Worm (Caenorhabditis elegans) whole organism, late embryonic: ENCODE results near the gene M04C3.5.

Source experiments
- C08G9.2 ChIP-seq: sonication (generic microtip); optimal IDR thresholded peaks from 2 replicates; lab custom pipeline; 2016; ENCODE audit warnings: mild to moderate bottlenecking, missing genetic modification characterization, moderate library complexity, missing compliant biosample characterization
- C38D4.7 ChIP-seq: fragments of 200-800 bp; sonication (Bioruptor generic); optimal IDR thresholded peaks from 2 replicates; lab custom pipeline; 2018; ENCODE audit warnings: mild to moderate bottlenecking, missing genetic modification characterization, moderate library complexity, missing compliant biosample characterization
- F13H6.1 ChIP-seq: sonication (generic microtip); optimal IDR thresholded peaks from 2 replicates; lab custom pipeline; 2016; ENCODE audit warnings: missing genetic modification characterization, missing compliant biosample characterization
- K02D7.2 ChIP-seq: sonication (generic microtip); optimal IDR thresholded peaks from 2 replicates; lab custom pipeline; 2017; ENCODE audit warnings: mild to moderate bottlenecking, missing genetic modification characterization, missing compliant biosample characterization
- K09A11.1 ChIP-seq: sonication (generic microtip); optimal IDR thresholded peaks from 2 replicates; lab custom pipeline; 2017; ENCODE audit warnings: antibody characterized with exemption, mild to moderate bottlenecking, missing genetic modification characterization, missing compliant biosample characterization; ENCODE audit not compliant: insufficient read depth
- T23F11.4 ChIP-seq: fragments of 200-800 bp; sonication (Bioruptor generic); optimal IDR thresholded peaks from 2 replicates; lab custom pipeline; 2018; ENCODE audit warnings: mild to moderate bottlenecking, missing genetic modification characterization, missing compliant biosample characterization
- Y22D7AL.16 ChIP-seq: sonication (generic microtip); optimal IDR thresholded peaks from 2 replicates; lab custom pipeline; 2016; ENCODE audit warnings: missing genetic modification characterization, missing compliant biosample characterization
- ahr-1 ChIP-seq: sonication (generic microtip); optimal IDR thresholded peaks from 2 replicates; lab custom pipeline; 2016; ENCODE audit warnings: missing genetic modification characterization, missing compliant biosample characterization
- ama-1 ChIP-seq: fragments of 150-350 bp; optimal IDR thresholded peaks from 2 replicates; lab custom pipeline; 2014
- ceh-18 ChIP-seq: sonication (generic microtip); optimal IDR thresholded peaks from 2 replicates; lab custom pipeline; 2016; ENCODE audit warnings: missing genetic modification characterization, missing compliant biosample characterization
- ceh-2 ChIP-seq: sonication (generic microtip); optimal IDR thresholded peaks from 2 replicates; lab custom pipeline; 2016; ENCODE audit warnings: missing genotype, missing genetic modification characterization, missing compliant biosample characterization
- ceh-24 ChIP-seq: sonication (generic microtip); optimal IDR thresholded peaks from 2 replicates; lab custom pipeline; 2016; ENCODE audit warnings: mild to moderate bottlenecking, missing genetic modification characterization, missing compliant biosample characterization
- ceh-31 ChIP-seq: sonication (generic microtip); optimal IDR thresholded peaks from 2 replicates; lab custom pipeline; 2016; ENCODE audit warnings: missing genetic modification characterization, missing compliant biosample characterization
- ceh-6 ChIP-seq: fragments of 200-800 bp; sonication (Bioruptor generic); optimal IDR thresholded peaks from 2 replicates; lab custom pipeline; 2018; ENCODE audit warnings: mild to moderate bottlenecking, missing genetic modification characterization, missing compliant biosample characterization
- che-1 ChIP-seq: sonication (generic microtip); optimal IDR thresholded peaks from 2 replicates; lab custom pipeline; 2016; ENCODE audit warnings: mild to moderate bottlenecking, missing genetic modification characterization, missing compliant biosample characterization
- dve-1 ChIP-seq: sonication (generic microtip); optimal IDR thresholded peaks from 2 replicates; lab custom pipeline; 2017; ENCODE audit warnings: antibody characterized with exemption, mild to moderate bottlenecking, missing genetic modification characterization, missing compliant biosample characterization
- elt-2 ChIP-seq: sonication (generic microtip); optimal IDR thresholded peaks from 2 replicates; lab custom pipeline; 2016; ENCODE audit warnings: missing genetic modification reagents, missing genetic modification characterization, missing compliant biosample characterization
- eyg-1 ChIP-seq: sonication (generic microtip); optimal IDR thresholded peaks from 2 replicates; lab custom pipeline; 2016; ENCODE audit warnings: missing genotype, missing genetic modification characterization, missing compliant biosample characterization
- fax-1 ChIP-seq: sonication (generic microtip); optimal IDR thresholded peaks from 2 replicates; lab custom pipeline; 2016; ENCODE audit warnings: missing genotype, missing genetic modification characterization, missing compliant biosample characterization
- fkh-6 ChIP-seq: sonication (generic microtip); optimal IDR thresholded peaks from 2 replicates; lab custom pipeline; 2016; ENCODE audit warnings: missing genetic modification characterization, missing compliant biosample characterization
- gmeb-2 ChIP-seq: sonication (generic microtip); optimal IDR thresholded peaks from 2 replicates; lab custom pipeline; 2016; ENCODE audit warnings: missing genetic modification characterization, inconsistent platforms, missing compliant biosample characterization
- hlh-15 ChIP-seq: sonication (generic microtip); optimal IDR thresholded peaks from 2 replicates; lab custom pipeline; 2016; ENCODE audit warnings: missing genetic modification characterization, missing compliant biosample characterization
- hlh-30 ChIP-seq: sonication (generic microtip); optimal IDR thresholded peaks from 2 replicates; lab custom pipeline; 2017; ENCODE audit warnings: antibody characterized with exemption, missing genetic modification characterization, missing compliant biosample characterization; ENCODE audit not compliant: insufficient read depth
- hlh-8 ChIP-seq: sonication (generic microtip); optimal IDR thresholded peaks from 2 replicates; lab custom pipeline; 2016; ENCODE audit warnings: missing genotype, missing genetic modification characterization, missing compliant biosample characterization
- lin-11 ChIP-seq: fragments of 200-800 bp; sonication (Bioruptor generic); optimal IDR thresholded peaks from 2 replicates; lab custom pipeline; 2018; ENCODE audit warnings: mild to moderate bottlenecking, missing genetic modification characterization, missing compliant biosample characterization
- madf-2 ChIP-seq: sonication (generic microtip); optimal IDR thresholded peaks from 2 replicates; lab custom pipeline; 2017; ENCODE audit warnings: missing genetic modification characterization, missing compliant biosample characterization
- nfya-1 ChIP-seq: sonication (generic microtip); optimal IDR thresholded peaks from 2 replicates; lab custom pipeline; 2017; ENCODE audit warnings: missing genetic modification characterization, mild to moderate bottlenecking, missing compliant biosample characterization, antibody characterized with exemption, moderate library complexity
- nhr-11 ChIP-seq: fragments of 150-350 bp; optimal IDR thresholded peaks from 2 replicates; lab custom pipeline; 2014; ENCODE audit warnings: missing biosample characterization, missing genetic modification characterization
- npax-4 ChIP-seq: sonication (generic microtip); optimal IDR thresholded peaks from 2 replicates; lab custom pipeline; 2016; ENCODE audit warnings: missing genetic modification characterization, missing compliant biosample characterization
- odd-2 ChIP-seq: sonication (generic microtip); optimal IDR thresholded peaks from 2 replicates; lab custom pipeline; 2017; ENCODE audit warnings: antibody characterized with exemption, mild to moderate bottlenecking, missing genetic modification characterization, missing compliant biosample characterization
- pag-3 ChIP-seq: sonication (generic microtip); optimal IDR thresholded peaks from 2 replicates; lab custom pipeline; 2016; ENCODE audit warnings: missing compliant biosample characterization, missing genetic modification characterization, borderline replicate concordance
- pat-9 ChIP-seq: fragments of 200-800 bp; sonication (Bioruptor generic); optimal IDR thresholded peaks from 2 replicates; lab custom pipeline; 2018; ENCODE audit warnings: mild to moderate bottlenecking, missing genetic modification characterization, moderate library complexity, missing compliant biosample characterization
- pha-2 ChIP-seq: sonication (generic microtip); optimal IDR thresholded peaks from 2 replicates; lab custom pipeline; 2017; ENCODE audit warnings: mild to moderate bottlenecking, missing genetic modification characterization, missing compliant biosample characterization
- pros-1 ChIP-seq: fragments of 150-350 bp; optimal IDR thresholded peaks from 2 replicates; lab custom pipeline; 2014; ENCODE audit warnings: missing biosample characterization, missing genetic modification reagents, missing genetic modification characterization
- ref-2 ChIP-seq: sonication (generic microtip); optimal IDR thresholded peaks from 2 replicates; lab custom pipeline; 2016; ENCODE audit warnings: missing genetic modification characterization, missing compliant biosample characterization
- rnt-1 ChIP-seq: sonication (generic microtip); optimal IDR thresholded peaks from 2 replicates; lab custom pipeline; 2016; ENCODE audit warnings: missing genetic modification characterization, missing compliant biosample characterization
- sox-4 ChIP-seq: sonication (generic microtip); optimal IDR thresholded peaks from 2 replicates; lab custom pipeline; 2017; ENCODE audit warnings: mild to moderate bottlenecking, missing genetic modification characterization, inconsistent platforms, missing compliant biosample characterization
- syd-9 ChIP-seq: sonication (generic microtip); optimal IDR thresholded peaks from 2 replicates; lab custom pipeline; 2016; ENCODE audit warnings: mild to moderate bottlenecking, missing genetic modification characterization, moderate library complexity, missing compliant biosample characterization
- tbx-7 ChIP-seq: sonication (generic microtip); optimal IDR thresholded peaks from 2 replicates; lab custom pipeline; 2016; ENCODE audit warnings: missing genotype, missing genetic modification characterization, missing compliant biosample characterization
- ttx-3 ChIP-seq: sonication (generic microtip); optimal IDR thresholded peaks from 2 replicates; lab custom pipeline; 2016; ENCODE audit warnings: missing genetic modification reagents, missing genetic modification characterization, missing compliant biosample characterization
- unc-3 ChIP-seq, 2 experiments: fragments of 200-800 bp in 1 of 2; sonication (Bioruptor generic) in 1 of 2; sonication (generic microtip) in 1 of 2; conservative IDR thresholded peaks in 1 of 2; optimal IDR thresholded peaks in 1 of 2; 2 replicates each; pipeline versions ENCODE4 v1.3.6 to Lab custom; 2016 to 2022; ENCODE audit warnings: missing compliant biosample characterization in 2 of 2, missing genetic modification characterization in 2 of 2, missing genetic modification reagents in 1 of 2
- unc-86 ChIP-seq: sonication (generic microtip); optimal IDR thresholded peaks from 2 replicates; lab custom pipeline; 2016; ENCODE audit warnings: missing genetic modification characterization, missing compliant biosample characterization
- zip-5 ChIP-seq: sonication (generic microtip); optimal IDR thresholded peaks from 2 replicates; lab custom pipeline; 2016; ENCODE audit warnings: missing genetic modification characterization, missing compliant biosample characterization

M04C3.5 gene

ce11 chrV:19428936-19429335, 20.6 kb upstream of the M04C3.5 start:
- TF ChIP-seq madf-2 (tag; lab: Kevin White, UChicago) = no peak
- TF ChIP-seq fax-1 (tag; lab: Kevin White, UChicago) = no peak
- TF ChIP-seq unc-3 (GFP tag; conservative IDR thresholded peaks at IDR 0.05; lab: Robert Waterston, UW) = no peak
- TF ChIP-seq unc-3 (tag; optimal IDR thresholded peaks at IDR 0.05; lab: Kevin White, UChicago) = no peak
- TF ChIP-seq ahr-1 (tag; lab: Kevin White, UChicago) = no peak
- TF ChIP-seq gmeb-2 (tag; lab: Kevin White, UChicago) = no peak
- no peak for TF ChIP-seq sox-4 (tag; lab: Kevin White, UChicago)
- TF ChIP-seq ama-1 (lab: Kevin White, UChicago) = no peak
- TF ChIP-seq ref-2 (tag; lab: Kevin White, UChicago) = no peak
- no peak for TF ChIP-seq K02D7.2 (tag; lab: Kevin White, UChicago)
- TF ChIP-seq ttx-3 (tag; lab: Kevin White, UChicago) = no peak
- TF ChIP-seq hlh-15 (tag; lab: Kevin White, UChicago) = no peak
- TF ChIP-seq ceh-18 (tag; lab: Kevin White, UChicago) = no peak
- TF ChIP-seq C08G9.2 (tag; lab: Kevin White, UChicago) = no peak
- no peak for TF ChIP-seq fkh-6
- no peak for TF ChIP-seq ceh-24
- TF ChIP-seq elt-2 (tag; lab: Kevin White, UChicago) = no peak
- TF ChIP-seq hlh-8 (tag; lab: Kevin White, UChicago) = no peak
- TF ChIP-seq pag-3 (tag; lab: Kevin White, UChicago) = no peak
- TF ChIP-seq F13H6.1 (tag; lab: Kevin White, UChicago) = no peak
- no peak for TF ChIP-seq nfya-1

DNA sequence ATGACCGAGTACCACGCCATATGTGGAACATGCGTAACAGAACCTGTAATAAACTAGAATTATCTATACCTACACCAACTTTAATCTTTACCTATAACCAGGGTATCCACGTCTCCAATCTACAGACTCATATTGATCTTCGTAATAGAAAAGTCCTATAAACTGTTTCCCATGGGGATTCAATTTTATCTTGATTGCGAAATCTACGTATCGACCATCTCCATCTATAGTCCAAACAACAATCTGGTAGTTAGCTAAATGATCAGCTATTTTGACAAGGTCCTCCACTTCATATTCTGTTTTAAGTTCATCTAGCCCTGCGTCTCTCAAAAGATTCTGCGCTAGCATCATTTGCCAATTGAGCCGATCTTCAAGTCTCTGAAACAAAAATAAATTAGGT, 19.9 kb upstream of the M04C3.5 start:
- no peak for TF ChIP-seq ceh-6 (GFP tag; lab: Kevin White, UChicago)
- no peak for TF ChIP-seq F13H6.1 (tag; lab: Kevin White, UChicago)
- no peak for TF ChIP-seq T23F11.4 (GFP tag; lab: Kevin White, UChicago)
- no peak for TF ChIP-seq dve-1 (tag; lab: Kevin White, UChicago)
- no peak for TF ChIP-seq nhr-11
- TF ChIP-seq pag-3 (tag; lab: Kevin White, UChicago) = no peak
- no peak for TF ChIP-seq Y22D7AL.16 (tag; lab: Kevin White, UChicago)
- peak; percentile 80 for TF ChIP-seq rnt-1 (tag; lab: Kevin White, UChicago)
- TF ChIP-seq pat-9 (tag; lab: Kevin White, UChicago) = no peak

- TF ChIP-seq gmeb-2 (tag; lab: Kevin White, UChicago) (peak; percentile 23), C38D4.7 (GFP tag; lab: Kevin White, UChicago) (peak; percentile 45), Y22D7AL.16 (tag; lab: Kevin White, UChicago) (no peak), C08G9.2 (tag; lab: Kevin White, UChicago) (peak; percentile 21), hlh-30 (tag; lab: Kevin White, UChicago) (peak; percentile 7)
These were observed 19.1 kb upstream of the M04C3.5 start for ce11 chrV:19430351-19430913.

DNA sequence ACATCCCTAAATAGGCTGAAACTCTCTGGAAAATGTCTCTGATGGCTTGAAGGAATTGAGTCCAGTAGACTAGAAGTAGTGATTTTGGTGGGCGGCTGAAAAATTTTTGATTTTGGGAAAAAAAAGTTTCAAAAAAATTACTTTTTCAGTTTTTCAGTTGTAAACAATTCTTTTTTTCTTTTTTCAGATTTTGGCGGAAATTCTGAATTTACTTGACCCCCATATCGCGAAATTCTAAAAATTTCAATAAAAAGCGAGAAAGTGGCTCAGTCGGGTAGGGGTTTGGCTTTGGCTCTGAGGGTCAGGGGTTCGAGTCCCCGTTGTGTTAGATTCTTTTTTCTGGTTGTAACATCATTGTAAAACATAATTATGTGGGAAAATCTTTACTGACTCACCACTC, 18.5 kb upstream of the M04C3.5 start, which contains the start of gene srw-85:
TSS of gene srw-85 (minus strand) at position 101 of the 400 bp plus-strand sequence.
- TF ChIP-seq unc-3 (GFP tag; conservative IDR thresholded peaks at IDR 0.05; lab: Robert Waterston, UW) = no peak
- TF ChIP-seq unc-3 (tag; optimal IDR thresholded peaks at IDR 0.05; lab: Kevin White, UChicago) = no peak

DNA sequence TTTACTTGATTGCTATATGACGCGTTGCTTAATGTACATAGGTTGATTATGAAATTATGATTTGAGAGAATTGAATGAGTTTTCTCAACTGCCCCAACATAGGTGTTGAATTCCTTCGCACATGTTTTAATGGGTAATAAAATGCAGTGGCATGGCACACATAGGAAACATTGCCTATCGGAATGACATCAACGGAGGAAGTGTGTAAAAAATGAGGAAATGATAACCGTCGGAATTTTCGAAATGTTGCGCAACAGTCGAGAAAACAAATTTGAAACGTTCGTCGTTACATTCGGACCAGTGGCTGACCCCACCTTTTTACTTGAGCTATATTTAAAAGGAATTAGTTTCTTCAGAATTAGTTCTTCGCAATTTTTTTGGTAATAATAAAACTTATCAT, 17.5 kb upstream of the M04C3.5 start:
- TF ChIP-seq npax-4 (tag; lab: Kevin White, UChicago) = no peak
- no peak for TF ChIP-seq che-1
- no peak for TF ChIP-seq ceh-2 (tag; lab: Kevin White, UChicago)
- TF ChIP-seq ceh-31 = no peak
- no peak for TF ChIP-seq elt-2 (tag; lab: Kevin White, UChicago)
- no peak for TF ChIP-seq syd-9 (tag; lab: Kevin White, UChicago)
- TF ChIP-seq tbx-7 (tag; lab: Kevin White, UChicago) = no peak
- TF ChIP-seq unc-86 (tag; lab: Kevin White, UChicago) = no peak
- TF ChIP-seq gmeb-2 (tag; lab: Kevin White, UChicago) = no peak
- no peak for TF ChIP-seq K09A11.1 (tag; lab: Kevin White, UChicago)
- TF ChIP-seq pros-1 (tag; lab: Kevin White, UChicago) = no peak
- no peak for TF ChIP-seq pha-2
- TF ChIP-seq C08G9.2 (tag; lab: Kevin White, UChicago) = no peak
- TF ChIP-seq ceh-18 (tag; lab: Kevin White, UChicago) = no peak
- TF ChIP-seq eyg-1 (tag; lab: Kevin White, UChicago) = no peak
- no peak for TF ChIP-seq zip-5
- no peak for TF ChIP-seq hlh-8 (tag; lab: Kevin White, UChicago)
- TF ChIP-seq ama-1 (lab: Kevin White, UChicago) = no peak
- TF ChIP-seq lin-11 = no peak
- no peak for TF ChIP-seq odd-2 (tag; lab: Kevin White, UChicago)
